Worm (Caenorhabditis elegans) whole organism, L4/young adult: ENCODE results near the gene T21B10.4.

Experiments used
- W03F9.2 ChIP-seq: fragments of 150-350 bp; optimal IDR thresholded peaks from 2 replicates; lab custom pipeline; 2014; ENCODE audit warnings: missing biosample characterization, missing genetic modification characterization
- dao-5 ChIP-seq: sonication (generic microtip); optimal IDR thresholded peaks from 2 replicates; lab custom pipeline; 2016; ENCODE audit warnings: missing genotype, missing genetic modification characterization, moderate library complexity, missing compliant biosample characterization
- him-1 ChIP-seq: sonication (generic microtip); optimal IDR thresholded peaks from 2 replicates; lab custom pipeline; 2016; ENCODE audit warnings: missing genotype, missing genetic modification reagents, missing genetic modification characterization, missing compliant biosample characterization

DNA sequence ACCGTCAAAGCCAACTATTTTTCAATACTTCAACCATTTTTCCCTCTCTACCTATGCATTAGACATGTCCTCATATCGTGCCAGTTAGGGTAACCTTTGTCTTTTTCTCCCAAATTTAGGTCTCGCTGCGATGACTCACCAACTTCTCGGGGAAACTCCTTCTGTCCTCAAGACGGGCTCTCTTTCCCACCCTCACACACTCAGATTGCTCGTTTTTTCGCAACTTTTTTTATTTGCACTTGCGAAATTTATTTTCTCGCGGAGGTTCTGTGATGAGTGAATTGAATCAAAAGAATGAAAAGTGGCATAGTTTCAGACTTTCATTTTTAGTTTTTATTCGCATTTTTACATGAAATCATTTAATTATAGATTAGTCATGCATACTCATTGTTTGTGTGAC, 20.4 kb upstream of the T21B10.4 start:
- TF ChIP-seq him-1 (no peak), dao-5 (no peak), W03F9.2 (tag; lab: Kevin White, UChicago) (no peak)
